ENCODE assay signal across 1 fruit fly cellular context in genomic region chr3L:6998692-6999091, dm6.
TF ChIP-seq lines count a peak whose summit lies in the region.

Mp (plus strand) TSS chr3L:6998843.

TF ChIP-seq in whole organism, embryonic, 481 proteins besides CTCF, POLR2A, EP300 and RAD21 (continued from another document):
- TF ChIP-seq CG4707 (GFP tag; optimal IDR thresholded peaks at IDR 0.05; lab: Kevin White, UChicago) (no peak), Doc2 (GFP tag; IDR thresholded peaks at IDR 0.05; lab: Robert Waterston, UW) (no peak), CG13287 (GFP tag; IDR thresholded peaks at IDR 0.05; lab: Robert Waterston, UW; ENCODE audit: partially characterized antibody) (peak; percentile 57; the same call in 1 of the 2 replicates), PHDP (tag; optimal IDR thresholded peaks at IDR 0.05; lab: Kevin White, UChicago) (peak; percentile 16), CG12769 (tag; optimal IDR thresholded peaks at IDR 0.05; lab: Kevin White, UChicago) (no peak), Mad (GFP tag; optimal IDR thresholded peaks at IDR 0.05; lab: Kevin White, UChicago) (no peak), br (optimal IDR thresholded peaks at IDR 0.05; lab: Kevin White, UChicago) (no peak), CG34422 (GFP tag; IDR thresholded peaks at IDR 0.05; lab: Robert Waterston, UW) (peak; percentile 64; the same call in 1 of the 3 replicates), E2f1 (GFP tag; IDR thresholded peaks at IDR 0.05; lab: Robert Waterston, UW) (peak; percentile 28; the same call in 1 of the 2 replicates), MTF-1 (GFP tag; optimal IDR thresholded peaks at IDR 0.05; lab: Kevin White, UChicago; ENCODE audit: borderline replicate concordance) (no peak), CG12071 (GFP tag; optimal IDR thresholded peaks at IDR 0.05; lab: Kevin White, UChicago) (peak; percentile 45), CG30020 (tag; optimal IDR thresholded peaks at IDR 0.05; lab: Kevin White, UChicago) (no peak), bowl (GFP tag; IDR thresholded peaks at IDR 0.05; lab: Robert Waterston, UW) (0 out of 2 replicates have a peak, but pooled peaks have one; percentile 12), Atf6 (GFP tag; IDR thresholded peaks at IDR 0.05; lab: Robert Waterston, UW) (peak; percentile 32; the same call in 1 of the 2 replicates), CG14050 (GFP tag; IDR thresholded peaks at IDR 0.05; lab: Robert Waterston, UW) (no peak), crp (GFP tag; optimal IDR thresholded peaks at IDR 0.05; lab: Kevin White, UChicago) (no peak), ci (GFP tag; IDR thresholded peaks at IDR 0.05; lab: Robert Waterston, UW) (0 out of 3 replicates have a peak, but pooled peaks have one; percentile 47), Jarid2 (GFP tag; optimal IDR thresholded peaks at IDR 0.05; lab: Kevin White, UChicago) (peak; percentile 78), CG7987 (GFP tag; optimal IDR thresholded peaks at IDR 0.05; lab: Kevin White, UChicago) (peak; percentile 18), Med (GFP tag; lab: Kevin White, UChicago) (peak; percentile 79), CG14441 (GFP tag; IDR thresholded peaks at IDR 0.05; lab: Robert Waterston, UW) (0 out of 2 replicates have a peak, but pooled peaks have one; percentile 31), esg (GFP tag; conservative IDR thresholded peaks at IDR 0.05; lab: Robert Waterston, UW) (no peak), cas (GFP tag; IDR thresholded peaks at IDR 0.05; lab: Robert Waterston, UW) (no peak), mld (GFP tag; IDR thresholded peaks at IDR 0.05; lab: Robert Waterston, UW; ENCODE audit: partially characterized antibody) (no peak), ato (GFP tag; IDR thresholded peaks at IDR 0.05; lab: Robert Waterston, UW; ENCODE audit: partially characterized antibody) (no peak), Hr78 (GFP tag; optimal IDR thresholded peaks at IDR 0.05; lab: Kevin White, UChicago) (no peak), CG6175 (GFP tag; IDR thresholded peaks at IDR 0.05; lab: Robert Waterston, UW) (no peak), lab (GFP tag; optimal IDR thresholded peaks at IDR 0.05; lab: Kevin White, UChicago) (peak; percentile 26), CG12236 (GFP tag; optimal IDR thresholded peaks at IDR 0.05; lab: Kevin White, UChicago) (no peak), gem (tag; optimal IDR thresholded peaks at IDR 0.05; lab: Kevin White, UChicago) (peak; percentile 9), CG14667 (GFP tag; IDR thresholded peaks at IDR 0.05; lab: Robert Waterston, UW) (no peak), Doc3 (GFP tag; IDR thresholded peaks at IDR 0.05; lab: Robert Waterston, UW; ENCODE audit: partially characterized antibody) (no peak), CG33213 (GFP tag; optimal IDR thresholded peaks at IDR 0.05; lab: Kevin White, UChicago) (no peak), CG17912 (GFP tag; optimal IDR thresholded peaks at IDR 0.05; lab: Kevin White, UChicago) (no peak), CG34376 (GFP tag; optimal IDR thresholded peaks at IDR 0.05; lab: Kevin White, UChicago) (no peak), ssp (GFP tag; IDR thresholded peaks at IDR 0.05; lab: Robert Waterston, UW) (0 out of 2 replicates have a peak, but pooled peaks have one; percentile 6), vvl (GFP tag; IDR thresholded peaks at IDR 0.05; lab: Robert Waterston, UW) (peak; percentile 39), CG8944 (GFP tag; optimal IDR thresholded peaks at IDR 0.05; lab: Kevin White, UChicago) (no peak), sob (GFP tag; IDR thresholded peaks at IDR 0.05; lab: Robert Waterston, UW) (peak; percentile 32; the same call in 1 of the 2 replicates), CG11093 (GFP tag; IDR thresholded peaks at IDR 0.05; lab: Robert Waterston, UW) (no peak), CG11695 (GFP tag; IDR thresholded peaks at IDR 0.05; lab: Robert Waterston, UW) (peak; percentile 49; the same call in 1 of the 3 replicates), CG8290 (GFP tag; optimal IDR thresholded peaks at IDR 0.05; lab: Kevin White, UChicago) (no peak), CG8290 (tag; optimal IDR thresholded peaks at IDR 0.05; lab: Kevin White, UChicago) (peak in 1 of 2 experiments; percentile 46), dysf (GFP tag; IDR thresholded peaks at IDR 0.05; lab: Robert Waterston, UW) (peak; percentile 12; the same call in 1 of the 3 replicates), kni (GFP tag; optimal IDR thresholded peaks at IDR 0.05; lab: Kevin White, UChicago) (no peak), CG7839 (tag; optimal IDR thresholded peaks at IDR 0.05; lab: Kevin White, UChicago) (no peak), CG4424 (GFP tag; optimal IDR thresholded peaks at IDR 0.05; lab: Kevin White, UChicago) (no peak), CG15269 (tag; optimal IDR thresholded peaks at IDR 0.05; lab: Kevin White, UChicago) (peak; percentile 16), CG14860 (GFP tag; IDR thresholded peaks at IDR 0.05; lab: Robert Waterston, UW; ENCODE audit: partially characterized antibody) (no peak), zfh1 (GFP tag; IDR thresholded peaks at IDR 0.05; lab: Robert Waterston, UW) (0 out of 3 replicates have a peak, but pooled peaks have one; percentile 8), gro (GFP tag; optimal IDR thresholded peaks at IDR 0.05; lab: Kevin White, UChicago) (no peak), sug (tag; optimal IDR thresholded peaks at IDR 0.05; lab: Kevin White, UChicago) (no peak), CG2199 (GFP tag; IDR thresholded peaks at IDR 0.05; lab: Robert Waterston, UW) (no peak), Adf1 (GFP tag; IDR thresholded peaks at IDR 0.05; lab: Robert Waterston, UW) (peak; percentile 92), pan (optimal IDR thresholded peaks at IDR 0.05; lab: Kevin White, UChicago) (no peak), pan (GFP tag; optimal IDR thresholded peaks at IDR 0.05 in 1 of 2, IDR thresholded peaks at IDR 0.05 in 1 of 2) (peak in 1 of 2 experiments; percentile 21), CG10959 (GFP tag; IDR thresholded peaks at IDR 0.05; lab: Robert Waterston, UW) (0 out of 2 replicates have a peak, but pooled peaks have one; percentile 20), Bgb (GFP tag; IDR thresholded peaks at IDR 0.05; lab: Robert Waterston, UW; ENCODE audit: partially characterized antibody) (peak; percentile 46; the same call in 1 of the 2 replicates), sens-2 (GFP tag; IDR thresholded peaks at IDR 0.05; lab: Robert Waterston, UW) (no peak), Nf-YA (GFP tag; IDR thresholded peaks at IDR 0.05; lab: Robert Waterston, UW) (no peak), pnt (GFP tag; optimal IDR thresholded peaks at IDR 0.05; lab: Kevin White, UChicago) (no peak), Trl (optimal IDR thresholded peaks at IDR 0.05; lab: Kevin White, UChicago) (peak; percentile 0 to 2), Trl (GFP tag; optimal IDR thresholded peaks at IDR 0.05; lab: Kevin White, UChicago) (no peak), dmrt11E (tag; optimal IDR thresholded peaks at IDR 0.05; lab: Kevin White, UChicago) (no peak), pb (GFP tag; optimal IDR thresholded peaks at IDR 0.05; lab: Kevin White, UChicago) (no peak), Dbx (GFP tag; IDR thresholded peaks at IDR 0.05; lab: Robert Waterston, UW) (no peak), zen (tag; optimal IDR thresholded peaks at IDR 0.05; lab: Kevin White, UChicago) (no peak), Dll (GFP tag; IDR thresholded peaks at IDR 0.05; lab: Robert Waterston, UW; ENCODE audit: partially characterized antibody) (no peak), ken (GFP tag; IDR thresholded peaks at IDR 0.05; lab: Robert Waterston, UW) (0 out of 3 replicates have a peak, but pooled peaks have one; percentile 10), crc (GFP tag; optimal IDR thresholded peaks at IDR 0.05; lab: Kevin White, UChicago) (no peak), slbo (GFP tag; IDR thresholded peaks at IDR 0.05; lab: Robert Waterston, UW) (peak; percentile 57), sens (GFP tag; lab: Kevin White, UChicago) (peak; percentile 70)
